Worm (Caenorhabditis elegans) whole organism, young adult: ENCODE results near the gene ndab-2.
A peak's percentile ranks its signal among the peaks of the same experiment; 100 is the strongest.

Source experiments
- F33H1.4 ChIP-seq: fragments of 200-800 bp; sonication (Bioruptor generic); IDR thresholded peaks from 2 replicates; pipeline ENCODE4 v1.3.6; 2022; ENCODE audit warnings: missing genetic modification reagents, missing genetic modification characterization, missing compliant biosample characterization
- Y56A3A.18 ChIP-seq: fragments of 200-800 bp; sonication (Bioruptor generic); IDR thresholded peaks from 2 replicates; pipeline ENCODE4 v1.3.6; 2022; ENCODE audit warnings: missing genetic modification reagents, missing genetic modification characterization, missing compliant biosample characterization
- ama-1 ChIP-seq, 3 experiments: fragments of 150-350 bp in 1 of 3; sonication (generic microtip) in 2 of 3; optimal IDR thresholded peaks; 2 replicates each; lab custom pipeline; 2014 to 2018; ENCODE audit warnings: missing biosample characterization in 2 of 3, missing genetic modification characterization in 2 of 3, missing genetic modification reagents in 2 of 3
- athp-1 ChIP-seq: sonication (generic microtip); optimal IDR thresholded peaks from 2 replicates; lab custom pipeline; 2017; ENCODE audit warnings: mild to moderate bottlenecking, missing genetic modification characterization, missing compliant biosample characterization
- ceh-91 ChIP-seq: fragments of 200-800 bp; sonication (Bioruptor generic); IDR thresholded peaks from 2 replicates; pipeline ENCODE4 v1.3.6; 2022; ENCODE audit warnings: missing genetic modification reagents, missing genetic modification characterization, missing compliant biosample characterization
- lin-35 ChIP-seq, 3 experiments: fragments of 150-350 bp in 2 of 3; sonication (generic microtip) in 1 of 3; optimal IDR thresholded peaks; 2 replicates each; lab custom pipeline; 2014 to 2018; ENCODE audit warnings: missing biosample characterization in 3 of 3, missing genetic modification characterization in 3 of 3, missing genetic modification reagents in 3 of 3
- lin-40 ChIP-seq: sonication (generic microtip); optimal IDR thresholded peaks from 2 replicates; lab custom pipeline; 2016; ENCODE audit warnings: missing genetic modification characterization, mild to moderate bottlenecking, missing compliant biosample characterization, missing genotype, missing genetic modification reagents
- madf-3 ChIP-seq: fragments of 200-800 bp; sonication (Bioruptor generic); IDR thresholded peaks from 2 replicates; pipeline ENCODE4 v1.3.6; 2022; ENCODE audit warnings: missing genetic modification reagents, missing genetic modification characterization, missing compliant biosample characterization
- nhr-90 ChIP-seq: sonication (generic microtip); optimal IDR thresholded peaks from 2 replicates; lab custom pipeline; 2016; ENCODE audit warnings: missing genotype, mild to moderate bottlenecking, missing genetic modification characterization, missing compliant biosample characterization
- pha-4 ChIP-seq: fragments of 150-350 bp; sonication (generic microtip); optimal IDR thresholded peaks from 2 replicates; lab custom pipeline; 2014; ENCODE audit warnings: missing biosample characterization, missing genetic modification reagents, missing genetic modification characterization
- snpc-1.1 ChIP-seq: sonication (generic microtip); optimal IDR thresholded peaks from 2 replicates; lab custom pipeline; 2017; ENCODE audit warnings: missing genetic modification characterization, mild to moderate bottlenecking, missing compliant biosample characterization, antibody characterized with exemption, moderate library complexity, missing genotype, missing genetic modification reagents; ENCODE audit not compliant: insufficient read depth
- snpc-4 ChIP-seq, 5 experiments: fragments of 150-350 bp in 1 of 5; sonication (generic microtip) in 4 of 5; optimal IDR thresholded peaks; 2 replicates each; lab custom pipeline; 2014 to 2018; ENCODE audit warnings: missing genetic modification characterization in 5 of 5, missing biosample characterization in 3 of 5, antibody characterized with exemption in 2 of 5, mild to moderate bottlenecking in 2 of 5, missing compliant biosample characterization in 2 of 5, missing genotype in 2 of 5, moderate library complexity in 2 of 5, missing genetic modification reagents in 1 of 5

ce11 chrIII:7210486-7210885 lies 29.9 kb downstream of the ndab-2 start:
- TF ChIP-seq madf-3 (GFP tag; lab: Robert Waterston, UW) (peak; percentile 42; the same call in 1 of the 2 replicates), lin-40 (tag; lab: Kevin White, UChicago) (no peak), nhr-90 (no peak), ama-1 (optimal IDR thresholded peaks at IDR 0.05; lab: Kevin White, UChicago) (no peak), ama-1 (GFP tag; optimal IDR thresholded peaks at IDR 0.05; lab: Kevin White, UChicago) (no peak), lin-35 (GFP tag; optimal IDR thresholded peaks at IDR 0.05; lab: Kevin White, UChicago) (no peak), pha-4 (tag; lab: Kevin White, UChicago) (no peak), Y56A3A.18 (GFP tag; lab: Robert Waterston, UW) (no peak), athp-1 (tag; lab: Kevin White, UChicago) (no peak), snpc-1.1 (tag; lab: Kevin White, UChicago) (no peak), ceh-91 (GFP tag; lab: Robert Waterston, UW) (no peak), snpc-4 (GFP tag; optimal IDR thresholded peaks at IDR 0.05; lab: Kevin White, UChicago) (no peak), snpc-4 (tag; optimal IDR thresholded peaks at IDR 0.05; lab: Kevin White, UChicago) (no peak), F33H1.4 (no peak)
